Worm (Caenorhabditis elegans) whole organism, young adult: ENCODE measurements around the gene srr-1.

ENCODE experiments used
- C06A6.2 ChIP-seq: fragments of 200-800 bp; sonication (Bioruptor generic); conservative IDR thresholded peaks from 2 replicates; pipeline ENCODE4 v1.3.6; 2022; ENCODE audit warnings: missing genetic modification characterization, missing compliant biosample characterization
- F22D6.2 ChIP-seq: sonication (generic microtip); optimal IDR thresholded peaks from 2 replicates; lab custom pipeline; 2016; ENCODE audit warnings: mild to moderate bottlenecking, missing genetic modification characterization, missing compliant biosample characterization
- F23B12.7 ChIP-seq: sonication (generic microtip); optimal IDR thresholded peaks from 2 replicates; lab custom pipeline; 2017; ENCODE audit warnings: missing genetic modification characterization, mild to moderate bottlenecking, missing compliant biosample characterization, antibody characterized with exemption, moderate library complexity; ENCODE audit not compliant: insufficient read depth
- F39B2.1 ChIP-seq: fragments of 200-800 bp; sonication (Bioruptor generic); IDR thresholded peaks from 2 replicates; pipeline ENCODE4 v1.3.6; 2022; ENCODE audit warnings: missing genetic modification reagents, missing genetic modification characterization, missing compliant biosample characterization
- F55B11.4 ChIP-seq: sonication (generic microtip); optimal IDR thresholded peaks from 2 replicates; lab custom pipeline; 2016; ENCODE audit warnings: missing compliant biosample characterization, missing genetic modification characterization, borderline replicate concordance; ENCODE audit not compliant: insufficient read depth
- K11D2.4 ChIP-seq: fragments of 200-800 bp; sonication (Bioruptor generic); IDR thresholded peaks from 2 replicates; pipeline ENCODE4 v1.3.6; 2022; ENCODE audit warnings: missing genetic modification reagents, missing genetic modification characterization, missing compliant biosample characterization
- T26A5.8 ChIP-seq: sonication (generic microtip); optimal IDR thresholded peaks from 2 replicates; lab custom pipeline; 2016; ENCODE audit warnings: missing genetic modification characterization, missing compliant biosample characterization
- Y67H2A.10 ChIP-seq: fragments of 200-800 bp; sonication (Bioruptor generic); conservative IDR thresholded peaks from 2 replicates; pipeline ENCODE4 v1.3.6; 2022; ENCODE audit warnings: missing genetic modification reagents, missing genetic modification characterization, missing compliant biosample characterization
- bed-2 ChIP-seq: fragments of 200-800 bp; sonication (Bioruptor generic); IDR thresholded peaks from 2 replicates; pipeline ENCODE4 v1.3.6; 2022; ENCODE audit warnings: missing genetic modification reagents, missing genetic modification characterization, missing compliant biosample characterization
- cebp-1 ChIP-seq, 2 experiments: fragments of 200-800 bp in 1 of 2; sonication (Bioruptor generic) in 1 of 2; sonication (generic microtip) in 1 of 2; IDR thresholded peaks in 1 of 2; optimal IDR thresholded peaks in 1 of 2; 2 replicates each; pipeline versions ENCODE4 v1.3.6 to Lab custom; 2017 to 2022; ENCODE audit warnings: missing compliant biosample characterization in 2 of 2, missing genetic modification characterization in 2 of 2, mild to moderate bottlenecking in 1 of 2, missing genetic modification reagents in 1 of 2, moderate library complexity in 1 of 2
- ceh-40 ChIP-seq: fragments of 200-800 bp; sonication (Bioruptor generic); IDR thresholded peaks from 2 replicates; pipeline ENCODE4 v1.3.6; 2022; ENCODE audit warnings: missing genetic modification characterization, missing compliant biosample characterization
- chd-7 ChIP-seq: sonication (generic microtip); optimal IDR thresholded peaks from 2 replicates; lab custom pipeline; 2016; ENCODE audit warnings: mild to moderate bottlenecking, missing genetic modification characterization, moderate library complexity, missing compliant biosample characterization
- die-1 ChIP-seq: sonication (generic microtip); optimal IDR thresholded peaks from 2 replicates; lab custom pipeline; 2016; ENCODE audit warnings: missing genotype, mild to moderate bottlenecking, missing genetic modification characterization, missing compliant biosample characterization
- dpff-1 ChIP-seq: sonication (generic microtip); optimal IDR thresholded peaks from 2 replicates; lab custom pipeline; 2017; ENCODE audit warnings: mild to moderate bottlenecking, missing genetic modification characterization, missing compliant biosample characterization
- dpl-1 ChIP-seq: fragments of 150-350 bp; optimal IDR thresholded peaks from 2 replicates; lab custom pipeline; 2014; ENCODE audit warnings: missing biosample characterization, missing genetic modification reagents, missing genetic modification characterization
- egl-44 ChIP-seq: fragments of 200-800 bp; sonication (Bioruptor generic); IDR thresholded peaks from 2 replicates; pipeline ENCODE4 v1.3.6; 2022; ENCODE audit warnings: missing genetic modification reagents, missing genetic modification characterization, missing compliant biosample characterization
- egrh-3 ChIP-seq: fragments of 200-800 bp; sonication (Bioruptor generic); IDR thresholded peaks from 2 replicates; pipeline ENCODE4 v1.3.6; 2022; ENCODE audit warnings: missing genetic modification reagents, missing genetic modification characterization, missing compliant biosample characterization
- ekl-4 ChIP-seq: fragments of 200-800 bp; sonication (Bioruptor generic); IDR thresholded peaks from 2 replicates; pipeline ENCODE4 v1.3.6; 2022; ENCODE audit warnings: missing genetic modification reagents, missing genetic modification characterization, missing compliant biosample characterization
- fkh-3 ChIP-seq: sonication (generic microtip); optimal IDR thresholded peaks from 2 replicates; lab custom pipeline; 2016; ENCODE audit warnings: mild to moderate bottlenecking, missing genetic modification characterization, missing compliant biosample characterization
- hrde-1 ChIP-seq: sonication (generic microtip); optimal IDR thresholded peaks from 2 replicates; lab custom pipeline; 2016; ENCODE audit warnings: missing genetic modification characterization, mild to moderate bottlenecking, missing compliant biosample characterization, moderate library complexity, missing genotype, missing genetic modification reagents, borderline replicate concordance
- let-526 ChIP-seq: fragments of 200-800 bp; sonication (Bioruptor generic); IDR thresholded peaks from 2 replicates; pipeline ENCODE4 v1.3.6; 2022; ENCODE audit warnings: missing genetic modification reagents, missing genetic modification characterization, missing compliant biosample characterization
- let-607 ChIP-seq, 2 experiments: fragments of 200-800 bp in 1 of 2; sonication (Bioruptor generic) in 1 of 2; sonication (generic microtip) in 1 of 2; optimal IDR thresholded peaks; 2 replicates each; lab custom pipeline; 2016 to 2018; ENCODE audit warnings: mild to moderate bottlenecking in 2 of 2, missing compliant biosample characterization in 2 of 2, missing genetic modification characterization in 2 of 2, moderate library complexity in 2 of 2, missing genotype in 1 of 2
- lin-35 ChIP-seq, 3 experiments: fragments of 150-350 bp in 2 of 3; sonication (generic microtip) in 1 of 3; optimal IDR thresholded peaks; 2 replicates each; lab custom pipeline; 2014 to 2018; ENCODE audit warnings: missing biosample characterization in 3 of 3, missing genetic modification characterization in 3 of 3, missing genetic modification reagents in 3 of 3
- lin-40 ChIP-seq: sonication (generic microtip); optimal IDR thresholded peaks from 2 replicates; lab custom pipeline; 2016; ENCODE audit warnings: missing genetic modification characterization, mild to moderate bottlenecking, missing compliant biosample characterization, missing genotype, missing genetic modification reagents
- lir-1 ChIP-seq: fragments of 200-800 bp; sonication (Bioruptor generic); conservative IDR thresholded peaks from 2 replicates; pipeline ENCODE4 v1.3.6; 2022; ENCODE audit warnings: missing genetic modification reagents, missing genetic modification characterization, missing compliant biosample characterization
- madf-8 ChIP-seq: fragments of 200-800 bp; sonication (Bioruptor generic); conservative IDR thresholded peaks from 2 replicates; pipeline ENCODE4 v1.3.6; 2022; ENCODE audit warnings: missing genetic modification reagents, missing genetic modification characterization, missing compliant biosample characterization
- mxl-1 ChIP-seq: sonication (generic microtip); optimal IDR thresholded peaks from 2 replicates; lab custom pipeline; 2016; ENCODE audit warnings: missing genetic modification characterization, missing compliant biosample characterization
- nfya-1 ChIP-seq: sonication (generic microtip); optimal IDR thresholded peaks from 2 replicates; lab custom pipeline; 2017; ENCODE audit warnings: antibody characterized with exemption, missing compliant biosample characterization, missing genetic modification characterization, borderline replicate concordance; ENCODE audit not compliant: insufficient read depth
- nfyb-1 ChIP-seq: fragments of 200-800 bp; sonication (Bioruptor generic); IDR thresholded peaks from 2 replicates; pipeline ENCODE4 v1.3.6; 2022; ENCODE audit warnings: missing genetic modification reagents, missing genetic modification characterization, missing compliant biosample characterization
- nhr-120 ChIP-seq: fragments of 200-800 bp; sonication (Bioruptor generic); IDR thresholded peaks from 2 replicates; pipeline ENCODE4 v1.3.6; 2022; ENCODE audit warnings: missing genetic modification characterization, missing compliant biosample characterization
- nhr-80 ChIP-seq: sonication (generic microtip); optimal IDR thresholded peaks from 2 replicates; lab custom pipeline; 2016; ENCODE audit warnings: missing genetic modification characterization, missing compliant biosample characterization
- rcor-1 ChIP-seq: fragments of 200-800 bp; sonication (Bioruptor generic); IDR thresholded peaks from 2 replicates; pipeline ENCODE4 v1.3.6; 2022; ENCODE audit warnings: missing genetic modification reagents, missing genetic modification characterization, missing compliant biosample characterization
- rpc-1 ChIP-seq, 2 experiments: fragments of 150-350 bp in 1 of 2; sonication (generic microtip) in 1 of 2; optimal IDR thresholded peaks; 2 replicates each; lab custom pipeline; 2014 to 2018; ENCODE audit warnings: missing biosample characterization in 1 of 2, missing genetic modification characterization in 1 of 2, missing genetic modification reagents in 1 of 2, missing genotype in 1 of 2
- sdz-38 ChIP-seq: sonication (generic microtip); optimal IDR thresholded peaks from 2 replicates; lab custom pipeline; 2016; ENCODE audit warnings: missing genotype, missing genetic modification characterization, missing compliant biosample characterization
- somi-1 ChIP-seq: fragments of 200-800 bp; sonication (Bioruptor generic); optimal IDR thresholded peaks from 2 replicates; lab custom pipeline; 2018; ENCODE audit warnings: mild to moderate bottlenecking, missing genetic modification characterization, missing compliant biosample characterization
- tlf-1 ChIP-seq: fragments of 200-800 bp; sonication (Bioruptor generic); optimal IDR thresholded peaks from 2 replicates; lab custom pipeline; 2018; ENCODE audit warnings: mild to moderate bottlenecking, missing genetic modification characterization, missing compliant biosample characterization
- ztf-22 ChIP-seq: fragments of 200-800 bp; sonication (Bioruptor generic); optimal IDR thresholded peaks from 2 replicates; lab custom pipeline; 2018; ENCODE audit warnings: mild to moderate bottlenecking, missing genetic modification characterization, moderate library complexity, missing compliant biosample characterization
- ztf-26 ChIP-seq: sonication (generic microtip); optimal IDR thresholded peaks from 2 replicates; lab custom pipeline; 2017; ENCODE audit warnings: missing genetic modification characterization, missing compliant biosample characterization

Gene srr-1

DNA sequence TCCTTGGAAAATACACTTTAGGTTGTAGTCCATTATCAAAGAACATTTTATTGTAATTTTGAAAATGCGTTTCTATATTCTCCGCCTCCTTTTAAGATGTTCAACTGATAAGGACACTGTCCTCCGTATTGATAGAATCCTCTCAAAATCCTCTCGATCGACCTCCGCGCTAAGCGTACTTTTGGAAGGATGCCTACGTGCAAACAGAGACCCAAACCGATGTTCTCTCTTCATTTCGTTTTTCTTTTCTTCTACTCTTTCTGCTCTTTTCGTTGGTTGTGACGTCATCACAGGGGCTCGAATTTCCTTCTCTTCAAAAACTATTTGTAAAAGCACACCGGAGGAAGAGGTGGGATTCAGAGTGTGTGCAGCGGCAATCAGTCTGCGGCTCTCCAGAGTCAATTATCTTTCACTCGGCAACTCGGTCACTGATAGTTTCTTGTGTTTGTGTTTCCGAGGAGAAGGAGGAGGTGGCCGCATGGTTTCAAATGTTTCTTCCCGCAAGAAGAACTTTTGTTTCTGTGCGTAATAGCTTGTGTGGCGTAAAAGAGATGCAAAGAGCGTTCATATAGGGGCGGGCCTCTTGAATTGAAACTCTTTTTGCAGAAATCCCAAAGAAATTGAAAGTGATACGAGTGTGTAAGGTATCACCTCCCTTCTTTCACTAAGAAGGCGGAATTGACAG lies 29.0 kb upstream of the srr-1 start, which contains the start of gene C34B4.2 (continued):
- TF ChIP-seq rpc-1 (optimal IDR thresholded peaks at IDR 0.05; lab: Kevin White, UChicago) (no peak), rpc-1 (tag; optimal IDR thresholded peaks at IDR 0.05; lab: Kevin White, UChicago) (no peak), let-526 (GFP tag; lab: Robert Waterston, UW) (no peak), egrh-3 (GFP tag; lab: Robert Waterston, UW) (peak; percentile 38; the same call in 1 of the 2 replicates), F39B2.1 (no peak), nfya-1 (no peak), hrde-1 (tag; lab: Kevin White, UChicago) (no peak), nfyb-1 (GFP tag; lab: Robert Waterston, UW) (peak; percentile 56; the same call in 1 of the 2 replicates), ekl-4 (GFP tag; lab: Robert Waterston, UW) (0 out of 2 replicates have a peak, but pooled peaks have one; percentile 30), F23B12.7 (tag; lab: Kevin White, UChicago) (no peak), let-607 (tag; optimal IDR thresholded peaks at IDR 0.05; lab: Kevin White, UChicago) (peak in 1 of 2 experiments; percentile 48), fkh-3 (no peak), lin-35 (GFP tag; optimal IDR thresholded peaks at IDR 0.05; lab: Kevin White, UChicago) (peak in 1 of 3 experiments; percentile 23), T26A5.8 (tag; lab: Kevin White, UChicago) (no peak), ztf-22 (GFP tag; lab: Kevin White, UChicago) (peak; percentile 84), lir-1 (no peak), bed-2 (no peak)
- TF ChIP-seq, all 124 proteins: peak for 24

DNA sequence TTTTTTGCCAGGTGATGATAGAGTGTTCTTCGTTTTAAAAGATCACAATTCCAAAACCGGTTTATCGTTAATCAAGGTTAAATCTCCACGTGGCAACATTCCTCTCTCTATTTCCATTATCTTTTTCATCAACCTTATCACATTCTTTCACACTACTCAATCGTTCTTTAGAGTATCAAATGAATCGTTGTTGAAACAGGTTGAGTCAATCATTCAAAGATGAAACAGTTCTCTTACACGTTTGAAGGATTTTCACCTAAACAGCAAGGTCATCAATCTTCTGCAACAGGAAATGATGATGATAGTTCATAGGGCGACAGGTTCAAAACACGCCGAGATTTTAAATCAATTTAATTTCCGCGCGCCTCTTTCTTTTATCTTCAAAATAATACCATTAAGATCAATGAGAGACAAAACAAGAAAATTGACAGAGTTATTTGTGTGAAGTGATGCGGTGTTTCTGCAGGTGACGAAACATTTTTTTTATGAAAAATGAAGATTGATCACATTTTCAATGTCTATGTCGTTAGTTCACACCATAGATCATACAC lies 27.7 kb upstream of the srr-1 start:
- TF ChIP-seq let-607 (tag; optimal IDR thresholded peaks at IDR 0.05; lab: Kevin White, UChicago) (peak in 1 of 2 experiments; percentile 78), cebp-1 (GFP tag; IDR thresholded peaks at IDR 0.05; lab: Robert Waterston, UW) (no peak), cebp-1 (tag; optimal IDR thresholded peaks at IDR 0.05; lab: Kevin White, UChicago) (peak; percentile 6), die-1 (tag; lab: Kevin White, UChicago) (peak; percentile 45), ztf-26 (tag; lab: Kevin White, UChicago) (peak; percentile 89), madf-8 (GFP tag; lab: Robert Waterston, UW) (no peak), egl-44 (0 out of 2 replicates have a peak, but pooled peaks have one; percentile 52), F22D6.2 (peak; percentile 68), Y67H2A.10 (GFP tag; lab: Robert Waterston, UW) (no peak), nhr-120 (no peak), F55B11.4 (no peak), C06A6.2 (GFP tag; lab: Robert Waterston, UW) (0 out of 2 replicates have a peak, but pooled peaks have one; percentile 12), K11D2.4 (GFP tag; lab: Robert Waterston, UW) (peak; percentile 38; the same call in 1 of the 2 replicates), nhr-80 (tag; lab: Kevin White, UChicago) (peak; percentile 62), ekl-4 (GFP tag; lab: Robert Waterston, UW) (no peak), rcor-1 (GFP tag; lab: Robert Waterston, UW) (no peak), dpl-1 (GFP tag; lab: Kevin White, UChicago) (no peak), somi-1 (GFP tag; lab: Kevin White, UChicago) (peak; percentile 93), mxl-1 (tag; lab: Kevin White, UChicago) (no peak), chd-7 (tag; lab: Kevin White, UChicago) (no peak), ceh-40 (GFP tag; lab: Robert Waterston, UW) (no peak), dpff-1 (tag; lab: Kevin White, UChicago) (no peak), sdz-38 (tag; lab: Kevin White, UChicago) (no peak), lin-40 (peak; percentile 91), bed-2 (no peak), tlf-1 (peak; percentile 6)
